Worm (Caenorhabditis elegans): ENCODE data around the gene sre-6.

ce11 chrV:10743649-10744048 lies 18.9 kb downstream of the sre-6 start, which contains the start of gene srj-22:
- no peak for TF ChIP-seq pes-1 (GFP tag; IDR thresholded peaks at IDR 0.05)
- no peak for TF ChIP-seq hnd-1 (tag; optimal IDR thresholded peaks at IDR 0.05)
- no peak for TF ChIP-seq ama-1 (optimal IDR thresholded peaks at IDR 0.05)
- TF ChIP-seq B0310.2 (tag; optimal IDR thresholded peaks at IDR 0.05) = no peak
- TF ChIP-seq hmbx-1 (tag; optimal IDR thresholded peaks at IDR 0.05) = no peak
- no peak for TF ChIP-seq F13C5.2 (tag; optimal IDR thresholded peaks at IDR 0.05)

Measured in whole organism, early embryonic.